Worm (Caenorhabditis elegans) whole organism, L4 larva: ENCODE data around the gene cku-80.

Experiments
- D1046.2 ChIP-seq: fragments of 200-800 bp; sonication (Bioruptor generic); IDR thresholded peaks from 2 replicates; pipeline ENCODE4 v1.3.6; 2022; ENCODE audit warnings: missing genetic modification characterization, missing compliant biosample characterization
- aha-1 ChIP-seq: fragments of 150-350 bp; peaks from one replicate; lab custom pipeline; 2014; ENCODE audit warnings: missing biosample characterization, missing genetic modification characterization
- ces-1 ChIP-seq: fragments of 150-350 bp; sonication (generic microtip); optimal IDR thresholded peaks from 4 replicates; lab custom pipeline; 2014; ENCODE audit warnings: missing biosample characterization, missing genetic modification reagents, missing genetic modification characterization
- ctbp-1 ChIP-seq: fragments of 200-800 bp; sonication (Bioruptor generic); IDR thresholded peaks from 2 replicates; pipeline ENCODE4 v1.3.6; 2022; ENCODE audit warnings: missing genetic modification reagents, missing genetic modification characterization, missing compliant biosample characterization
- egl-43 ChIP-seq: fragments of 200-800 bp; sonication (Bioruptor generic); IDR thresholded peaks from 2 replicates; pipeline ENCODE4 v1.3.6; 2022; ENCODE audit warnings: missing genetic modification reagents, missing genetic modification characterization, missing compliant biosample characterization
- gei-8 ChIP-seq: fragments of 200-800 bp; sonication (Bioruptor generic); optimal IDR thresholded peaks from 2 replicates; lab custom pipeline; 2018; ENCODE audit warnings: mild to moderate bottlenecking, missing genetic modification characterization, missing compliant biosample characterization
- hlh-11 ChIP-seq: fragments of 200-800 bp; sonication (Bioruptor generic); optimal IDR thresholded peaks from 2 replicates; lab custom pipeline; 2018; ENCODE audit warnings: mild to moderate bottlenecking, missing genetic modification characterization, missing compliant biosample characterization
- lin-1 ChIP-seq: fragments of 200-800 bp; sonication (Bioruptor generic); IDR thresholded peaks from 2 replicates; pipeline ENCODE4 v1.3.6; 2022; ENCODE audit warnings: missing genetic modification reagents, missing genetic modification characterization, missing compliant biosample characterization
- lin-13 ChIP-seq: fragments of 150-350 bp; optimal IDR thresholded peaks from 2 replicates; lab custom pipeline; 2014; ENCODE audit warnings: missing biosample characterization, missing genetic modification reagents, missing genetic modification characterization
- lin-29 ChIP-seq: fragments of 200-800 bp; sonication (Bioruptor generic); IDR thresholded peaks from 2 replicates; pipeline ENCODE4 v1.3.6; 2022; ENCODE audit warnings: missing genetic modification reagents, missing genetic modification characterization, missing compliant biosample characterization
- lin-39 ChIP-seq: fragments of 150-350 bp; optimal IDR thresholded peaks from 2 replicates; lab custom pipeline; 2014; ENCODE audit warnings: missing biosample characterization, missing genetic modification reagents, missing genetic modification characterization
- lsy-2 ChIP-seq, 2 experiments: fragments of 150-350 bp in 1 of 2; sonication (generic microtip) in 1 of 2; optimal IDR thresholded peaks; 2 replicates each; lab custom pipeline; 2014 to 2017; ENCODE audit warnings: missing biosample characterization in 2 of 2, missing genetic modification characterization in 2 of 2
- madf-5 ChIP-seq, 2 experiments: fragments of 200-800 bp; sonication (Bioruptor generic); IDR thresholded peaks; 2 replicates each; pipeline ENCODE4 v1.3.6; 2022; ENCODE audit warnings: missing compliant biosample characterization in 2 of 2, missing genetic modification characterization in 2 of 2
- mep-1 ChIP-seq: fragments of 150-350 bp; sonication (generic microtip); optimal IDR thresholded peaks from 3 replicates; lab custom pipeline; 2014; ENCODE audit warnings: missing biosample characterization, missing genetic modification characterization
- mes-2 ChIP-seq: sonication (generic microtip); optimal IDR thresholded peaks from 2 replicates; lab custom pipeline; 2016; ENCODE audit warnings: missing genotype, mild to moderate bottlenecking, missing genetic modification characterization, missing compliant biosample characterization; ENCODE audit not compliant: poor library complexity, severe bottlenecking
- nhr-237 ChIP-seq: sonication (generic microtip); optimal IDR thresholded peaks from 2 replicates; lab custom pipeline; 2017; ENCODE audit warnings: missing biosample characterization, missing genetic modification characterization
- nhr-77 ChIP-seq: fragments of 150-350 bp; optimal IDR thresholded peaks from 2 replicates; lab custom pipeline; 2014; ENCODE audit warnings: missing biosample characterization, missing genetic modification characterization
- pha-4 ChIP-seq, 2 experiments: fragments of 150-350 bp in 1 of 2; fragments of 200-800 bp in 1 of 2; sonication (Bioruptor generic) in 1 of 2; IDR thresholded peaks in 1 of 2; optimal IDR thresholded peaks in 1 of 2; 2 replicates each; pipeline versions ENCODE4 v1.3.6 to Lab custom; 2014 to 2022; ENCODE audit warnings: missing genetic modification characterization in 2 of 2, missing genetic modification reagents in 2 of 2, missing biosample characterization in 1 of 2, missing compliant biosample characterization in 1 of 2
- rbr-2 ChIP-seq: sonication (generic microtip); optimal IDR thresholded peaks from 2 replicates; lab custom pipeline; 2016; ENCODE audit warnings: missing genotype, missing genetic modification characterization, missing compliant biosample characterization
- skn-1 ChIP-seq: fragments of 150-350 bp; optimal IDR thresholded peaks from 2 replicates; lab custom pipeline; 2014; ENCODE audit warnings: missing biosample characterization, missing genetic modification characterization
- tra-1 ChIP-seq: fragments of 200-800 bp; sonication (Bioruptor generic); IDR thresholded peaks from 2 replicates; pipeline ENCODE4 v1.3.6; 2022; ENCODE audit warnings: missing genetic modification reagents, missing genetic modification characterization, missing compliant biosample characterization
- unc-39 ChIP-seq: sonication (generic microtip); optimal IDR thresholded peaks from 2 replicates; lab custom pipeline; 2017; ENCODE audit warnings: missing biosample characterization, missing genetic modification characterization
- unc-62 ChIP-seq, 3 experiments: fragments of 150-350 bp in 1 of 3; sonication (generic microtip); optimal IDR thresholded peaks in 2 of 3; peaks in 1 of 3; 1 replicate in 1 of 3; 2 replicates in 2 of 3; lab custom pipeline; 2014 to 2017; ENCODE audit warnings: missing biosample characterization in 3 of 3, missing genetic modification characterization in 3 of 3, missing genetic modification reagents in 3 of 3, missing genotype in 1 of 3
- vab-7 ChIP-seq: fragments of 200-800 bp; sonication (Bioruptor generic); IDR thresholded peaks from 2 replicates; pipeline ENCODE4 v1.3.6; 2022; ENCODE audit warnings: missing genetic modification reagents, missing genetic modification characterization, missing compliant biosample characterization
- zag-1 ChIP-seq: fragments of 150-350 bp; optimal IDR thresholded peaks from 2 replicates; lab custom pipeline; 2014; ENCODE audit warnings: missing biosample characterization, missing genetic modification characterization
- ztf-11 ChIP-seq: fragments of 150-350 bp; optimal IDR thresholded peaks from 2 replicates; lab custom pipeline; 2014; ENCODE audit warnings: missing biosample characterization, missing genetic modification characterization

The cku-80 gene

DNA sequence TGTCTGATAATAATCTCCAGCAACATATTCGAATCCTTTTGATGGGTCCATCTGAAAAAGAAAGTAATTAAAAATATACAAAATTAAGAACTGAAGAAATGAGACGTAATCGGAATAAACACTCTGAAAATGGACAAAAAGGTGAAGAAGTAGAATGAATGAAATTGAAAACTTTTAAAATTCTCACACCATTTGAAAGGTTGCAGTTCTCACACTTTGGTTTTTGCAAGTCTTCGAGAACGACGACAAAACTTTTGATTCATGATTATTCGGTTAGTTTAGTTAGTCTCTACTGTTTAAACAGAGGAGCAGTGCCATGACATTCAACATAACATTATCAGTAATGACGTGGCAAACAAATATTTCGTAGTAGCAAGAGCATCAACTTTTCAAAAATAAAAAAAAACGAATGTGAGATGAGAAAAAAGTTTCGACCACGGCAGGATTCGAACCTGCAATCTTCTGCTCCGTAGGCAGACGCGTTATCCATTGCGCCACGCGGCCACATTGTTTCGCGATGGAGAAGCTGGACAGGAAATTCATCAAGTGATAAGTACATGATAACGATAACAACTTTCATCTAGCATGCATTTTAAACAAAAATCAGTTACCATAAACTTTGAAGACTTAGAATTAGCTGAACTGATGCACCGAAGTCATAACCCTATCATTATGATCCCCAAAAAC, 30.4 kb downstream of the cku-80 start, which contains the start of gene ceh-43 (continued):
- TF ChIP-seq unc-39 (tag; lab: Kevin White, UChicago) (no peak), mep-1 (no peak), zag-1 (tag; lab: Kevin White, UChicago) (no peak), egl-43 (GFP tag; lab: Robert Waterston, UW) (peak; percentile 74; the same call in 1 of the 2 replicates), lin-39 (no peak), ztf-11 (tag; lab: Kevin White, UChicago) (no peak), lin-13 (no peak)

DNA sequence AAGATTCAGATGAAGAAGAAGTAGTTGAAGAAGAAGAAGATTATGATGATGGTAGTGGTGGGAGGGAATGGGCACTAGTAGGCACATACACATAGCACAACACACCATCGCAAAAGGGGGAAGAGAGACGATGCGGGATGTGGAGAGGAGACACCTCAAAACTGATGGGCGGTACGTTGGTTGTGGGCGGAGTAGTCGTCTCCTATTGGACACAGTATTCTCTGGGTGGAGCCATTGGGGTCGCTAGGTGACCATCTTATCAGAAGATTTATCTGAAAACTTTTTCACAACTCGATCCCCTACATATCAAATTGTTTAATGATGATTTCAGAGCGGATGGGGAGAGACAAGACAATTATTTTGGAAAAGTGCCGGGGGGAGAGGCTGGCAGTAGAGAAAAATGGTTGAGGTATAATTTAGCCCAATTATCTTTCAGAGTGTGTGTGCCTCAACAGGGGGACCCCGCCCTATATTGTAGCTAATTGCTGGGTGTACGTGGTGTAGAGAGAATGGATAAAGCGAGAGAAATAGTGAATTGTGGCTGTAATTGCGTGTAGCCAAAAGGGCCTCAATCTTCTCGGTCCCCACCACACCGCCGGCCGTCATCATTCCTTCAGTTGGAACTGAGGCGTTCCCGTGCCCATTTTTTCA, 31.2 kb downstream of the cku-80 start:
- TF ChIP-seq vab-7 (GFP tag; lab: Robert Waterston, UW) (no peak), D1046.2 (GFP tag; lab: Robert Waterston, UW) (0 out of 2 replicates have a peak, but pooled peaks have one; percentile 18)

DNA sequence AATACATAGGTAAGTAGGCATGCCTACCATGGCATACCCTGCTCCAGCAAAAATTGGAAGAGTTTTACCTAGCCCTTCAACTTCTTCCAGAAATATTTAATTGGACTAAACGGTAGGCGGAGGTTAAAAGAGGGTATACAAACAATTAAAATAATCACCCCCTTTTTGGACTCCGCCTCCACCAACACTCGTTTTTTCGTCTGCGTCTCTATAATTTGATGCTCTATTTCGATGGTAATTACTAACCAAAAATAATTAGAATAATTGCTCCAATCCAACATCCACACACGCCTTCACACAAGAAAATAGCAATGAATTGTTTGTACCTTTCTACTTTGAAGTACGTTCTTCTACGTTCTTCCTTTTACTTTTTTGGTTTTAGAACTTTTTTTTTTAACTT, 33.1 kb downstream of the cku-80 start:
- TF ChIP-seq skn-1 (tag; lab: Kevin White, UChicago) (no peak), aha-1 (tag; lab: Kevin White, UChicago) (peak; percentile 61), lin-1 (GFP tag; lab: Robert Waterston, UW) (no peak)

DNA sequence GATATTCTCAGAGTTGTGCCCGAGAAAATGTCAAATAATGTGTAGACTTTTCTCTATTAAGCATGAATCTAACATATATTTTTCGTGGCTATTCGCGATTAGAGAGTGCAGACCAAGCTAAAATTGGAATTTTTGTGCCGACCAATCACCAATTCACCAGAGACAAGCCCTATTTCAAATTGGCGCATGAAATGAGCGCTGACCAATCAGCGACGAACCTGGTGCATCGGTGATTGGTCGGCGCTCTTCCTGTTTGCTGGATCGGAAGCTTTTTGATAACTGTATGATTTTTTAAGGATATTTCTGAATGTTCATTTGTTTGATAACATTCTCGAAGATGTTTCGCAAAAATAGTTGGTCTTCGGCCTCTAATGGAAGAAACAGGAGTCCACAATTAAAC, 33.7 kb downstream of the cku-80 start:
- TF ChIP-seq ces-1 (no peak), aha-1 (tag; lab: Kevin White, UChicago) (no peak), madf-5 (GFP tag; IDR thresholded peaks at IDR 0.05; lab: Robert Waterston, UW) (0 out of 4 replicates have a peak, but pooled peaks of 1 of the 2 experiments have one; percentile 47), nhr-77 (no peak), ctbp-1 (no peak), hlh-11 (no peak)

DNA sequence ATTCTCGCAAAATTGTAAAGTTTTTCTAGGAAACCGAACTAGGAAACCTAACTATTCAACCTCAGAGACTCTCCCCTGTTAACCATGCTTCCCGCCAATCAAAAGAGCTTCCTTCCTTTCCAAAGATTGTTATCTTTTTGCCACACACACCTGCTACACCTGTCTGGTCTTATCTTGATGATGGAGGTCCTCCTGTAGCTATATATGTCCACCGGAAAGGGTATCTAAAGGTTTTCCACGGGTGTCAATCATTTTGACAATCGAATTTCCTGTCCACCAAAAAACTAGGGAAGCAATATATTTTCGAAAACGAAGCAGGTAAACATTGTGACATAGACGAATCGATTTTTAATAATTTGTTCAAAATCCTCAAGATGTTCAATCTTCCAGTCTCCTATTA, 34.1 kb downstream of the cku-80 start:
- TF ChIP-seq unc-62 (GFP tag; optimal IDR thresholded peaks at IDR 0.05 in 1 of 2; lab: Kevin White, UChicago) (peak in 1 of 2 experiments; percentile 42), unc-62 (tag; optimal IDR thresholded peaks at IDR 0.05; lab: Kevin White, UChicago) (no peak), tra-1 (GFP tag; lab: Robert Waterston, UW) (no peak)

DNA sequence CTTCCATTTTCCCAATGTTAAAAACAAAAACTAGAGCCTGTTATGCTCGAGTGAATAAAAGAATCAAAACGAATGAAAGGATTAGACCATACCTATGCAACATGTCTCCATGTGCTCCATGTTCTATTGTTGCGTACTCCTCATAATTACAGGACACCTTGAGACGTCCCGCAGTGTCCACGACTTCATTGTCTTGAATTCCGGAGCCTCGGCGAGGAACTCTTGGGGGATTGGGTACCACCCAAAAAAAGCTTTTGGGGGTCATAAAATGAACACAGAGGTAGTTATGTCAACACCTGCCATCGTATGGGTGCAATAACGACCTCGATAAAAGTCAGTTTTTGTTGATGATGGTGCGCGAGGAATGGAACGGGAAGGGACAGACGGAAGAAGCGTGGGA, 35.3 kb downstream of the cku-80 start:
- TF ChIP-seq unc-62 (GFP tag; optimal IDR thresholded peaks at IDR 0.05 in 1 of 2; lab: Kevin White, UChicago) (peak in 1 of 2 experiments; percentile 13), unc-62 (tag; optimal IDR thresholded peaks at IDR 0.05; lab: Kevin White, UChicago) (no peak), nhr-237 (tag; lab: Kevin White, UChicago) (no peak)

DNA sequence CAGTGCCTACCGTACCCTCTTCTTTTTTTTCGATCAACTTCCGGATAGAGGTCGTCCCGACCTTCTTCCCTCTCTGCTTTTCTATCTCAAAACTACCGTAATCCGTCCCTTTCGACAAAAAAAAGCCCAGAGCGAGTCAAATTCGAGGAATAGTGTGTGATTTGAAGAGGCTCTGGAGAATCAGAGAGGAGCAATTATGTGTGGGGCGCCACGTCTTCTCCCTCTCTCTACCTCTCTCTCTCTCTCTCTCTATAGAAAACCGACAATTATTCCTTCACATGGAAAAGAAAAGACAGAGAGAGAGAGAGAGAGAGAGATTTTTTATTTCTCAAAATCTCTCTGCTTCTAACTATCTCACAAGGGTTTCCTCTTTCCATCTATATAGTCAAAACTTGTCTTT, 36.9 kb downstream of the cku-80 start:
- TF ChIP-seq aha-1 (tag; lab: Kevin White, UChicago) (peak; percentile 16), lsy-2 (tag; optimal IDR thresholded peaks at IDR 0.05; lab: Kevin White, UChicago) (peak in 1 of 2 experiments; percentile 57), pha-4 (GFP tag; IDR thresholded peaks at IDR 0.05; lab: Robert Waterston, UW) (no peak), pha-4 (tag; optimal IDR thresholded peaks at IDR 0.05; lab: Kevin White, UChicago) (no peak), egl-43 (GFP tag; lab: Robert Waterston, UW) (no peak), mes-2 (tag; lab: Kevin White, UChicago) (no peak), lin-29 (GFP tag; lab: Robert Waterston, UW) (no peak), rbr-2 (tag; lab: Kevin White, UChicago) (peak; percentile 24), gei-8 (GFP tag; lab: Kevin White, UChicago) (no peak)
